Worm (Caenorhabditis elegans) whole organism, L4 larva: ENCODE data around the gene T11F9.21.

Experiments used
- R02D3.7 ChIP-seq: fragments of 150-350 bp; sonication (generic microtip); optimal IDR thresholded peaks from 3 replicates; lab custom pipeline; 2014; ENCODE audit warnings: missing biosample characterization, missing genetic modification characterization
- ceh-82 ChIP-seq: sonication (generic microtip); optimal IDR thresholded peaks from 2 replicates; lab custom pipeline; 2017; ENCODE audit warnings: missing biosample characterization, missing genetic modification characterization
- ces-1 ChIP-seq: fragments of 150-350 bp; sonication (generic microtip); optimal IDR thresholded peaks from 4 replicates; lab custom pipeline; 2014; ENCODE audit warnings: missing biosample characterization, missing genetic modification reagents, missing genetic modification characterization
- dve-1 ChIP-seq: sonication (generic microtip); optimal IDR thresholded peaks from 2 replicates; lab custom pipeline; 2017; ENCODE audit warnings: antibody characterized with exemption, mild to moderate bottlenecking, missing genetic modification characterization, missing compliant biosample characterization; ENCODE audit not compliant: insufficient read depth
- hlh-11 ChIP-seq: fragments of 200-800 bp; sonication (Bioruptor generic); optimal IDR thresholded peaks from 2 replicates; lab custom pipeline; 2018; ENCODE audit warnings: mild to moderate bottlenecking, missing genetic modification characterization, missing compliant biosample characterization
- lin-29 ChIP-seq: fragments of 200-800 bp; sonication (Bioruptor generic); IDR thresholded peaks from 2 replicates; pipeline ENCODE4 v1.3.6; 2022; ENCODE audit warnings: missing genetic modification reagents, missing genetic modification characterization, missing compliant biosample characterization
- lsy-2 ChIP-seq, 2 experiments: fragments of 150-350 bp in 1 of 2; sonication (generic microtip) in 1 of 2; optimal IDR thresholded peaks; 2 replicates each; lab custom pipeline; 2014 to 2017; ENCODE audit warnings: missing biosample characterization in 2 of 2, missing genetic modification characterization in 2 of 2
- mes-2 ChIP-seq: sonication (generic microtip); optimal IDR thresholded peaks from 2 replicates; lab custom pipeline; 2016; ENCODE audit warnings: missing genotype, mild to moderate bottlenecking, missing genetic modification characterization, missing compliant biosample characterization; ENCODE audit not compliant: poor library complexity, severe bottlenecking
- nhr-76 ChIP-seq: fragments of 150-350 bp; optimal IDR thresholded peaks from 2 replicates; lab custom pipeline; 2014; ENCODE audit warnings: missing biosample characterization, missing genetic modification characterization

ce11 chrV:11496283-11496682 lies 3.7 kb downstream of the T11F9.21 start, which contains the start of gene htrl-1:
- TF ChIP-seq mes-2: no peak
- TF ChIP-seq lsy-2 (tag; optimal IDR thresholded peaks at IDR 0.05; lab: Kevin White, UChicago): no peak
- TF ChIP-seq ces-1 (GFP tag; lab: Kevin White, UChicago): no peak
- TF ChIP-seq R02D3.7: no peak
- no peak for TF ChIP-seq lin-29 (GFP tag; lab: Robert Waterston, UW)
- no peak for TF ChIP-seq nhr-76 (tag; lab: Kevin White, UChicago)
- TF ChIP-seq dve-1 (tag; lab: Kevin White, UChicago): no peak
- no peak for TF ChIP-seq hlh-11 (tag; lab: Kevin White, UChicago)
- no peak for TF ChIP-seq ceh-82 (tag; lab: Kevin White, UChicago)
